Fruit fly (Drosophila melanogaster) whole organism, embryonic: Measurements from ENCODE around the gene CG13138.

ENCODE experiments used
- Asciz ChIP-seq: fragments of 200-800 bp; sonication (Bioruptor generic); optimal IDR thresholded peaks from 2 replicates; lab custom pipeline; 2017; ENCODE audit warnings: missing biosample characterization, mild to moderate bottlenecking, missing genetic modification characterization, missing genetic modification reagents
- CG10431 ChIP-seq: fragments of 200-800 bp; sonication (Bioruptor generic); optimal IDR thresholded peaks from 3 replicates; lab custom pipeline; 2018; ENCODE audit warnings: missing biosample characterization, mild to moderate bottlenecking, missing genetic modification characterization
- CG11398 ChIP-seq: fragments of 200-800 bp; sonication (Bioruptor generic); optimal IDR thresholded peaks from 2 replicates; lab custom pipeline; 2016; ENCODE audit warnings: missing biosample characterization, missing genetic modification characterization
- CG11695 ChIP-seq: fragments of 200-800 bp; sonication (Bioruptor generic); IDR thresholded peaks from 3 replicates; pipeline ENCODE4 v1.3.6; 2022; ENCODE audit warnings: missing biosample characterization, missing genetic modification characterization
- CG12391 ChIP-seq: fragments of 200-800 bp; sonication (Bioruptor generic); optimal IDR thresholded peaks from 3 replicates; lab custom pipeline; 2018; ENCODE audit warnings: missing biosample characterization, mild to moderate bottlenecking, missing genetic modification characterization, moderate library complexity
- CG13424 ChIP-seq: fragments of 200-800 bp; sonication (Bioruptor generic); optimal IDR thresholded peaks from 2 replicates; lab custom pipeline; 2019; ENCODE audit warnings: missing biosample characterization, mild to moderate bottlenecking, missing genetic modification characterization, moderate library complexity
- CG14441 ChIP-seq: fragments of 200-800 bp; sonication (Bioruptor generic); IDR thresholded peaks from 2 replicates; pipeline ENCODE4 v1.3.6; 2022; ENCODE audit warnings: missing biosample characterization, missing genetic modification characterization
- CG15601 ChIP-seq: fragments of 200-800 bp; sonication (Bioruptor generic); optimal IDR thresholded peaks from 3 replicates; lab custom pipeline; 2019; ENCODE audit warnings: missing biosample characterization, mild to moderate bottlenecking, missing genetic modification characterization, moderate library complexity
- CG1602 ChIP-seq: fragments of 200-800 bp; sonication (Bioruptor generic); optimal IDR thresholded peaks from 3 replicates; lab custom pipeline; 2016; ENCODE audit warnings: missing biosample characterization, missing genetic modification characterization
- CG3065 ChIP-seq: fragments of 200-800 bp; sonication (Bioruptor generic); optimal IDR thresholded peaks from 2 replicates; lab custom pipeline; 2016; ENCODE audit warnings: missing biosample characterization, missing genetic modification characterization
- CG31388 ChIP-seq: fragments of 200-800 bp; sonication (Bioruptor generic); optimal IDR thresholded peaks from 2 replicates; lab custom pipeline; 2016; ENCODE audit warnings: missing biosample characterization, missing genetic modification characterization
- CG32532 ChIP-seq: fragments of 200-800 bp; sonication (Bioruptor generic); IDR thresholded peaks from 2 replicates; pipeline ENCODE4 v1.3.6; 2022; ENCODE audit warnings: missing biosample characterization, missing genetic modification characterization
- CG3995 ChIP-seq: fragments of 200-800 bp; sonication (Bioruptor generic); optimal IDR thresholded peaks from 3 replicates; lab custom pipeline; 2016; ENCODE audit warnings: missing biosample characterization, missing genetic modification characterization
- CG4617 ChIP-seq: fragments of 200-800 bp; sonication (Bioruptor generic); optimal IDR thresholded peaks from 3 replicates; lab custom pipeline; 2016; ENCODE audit warnings: missing biosample characterization, missing genetic modification characterization, borderline replicate concordance
- CG4854 ChIP-seq: fragments of 200-800 bp; sonication (Bioruptor generic); optimal IDR thresholded peaks from 2 replicates; lab custom pipeline; 2016; ENCODE audit warnings: missing biosample characterization, missing genetic modification characterization, inconsistent platforms
- CG5245 ChIP-seq: fragments of 200-800 bp; sonication (Bioruptor generic); optimal IDR thresholded peaks from 3 replicates; lab custom pipeline; 2016; ENCODE audit warnings: missing biosample characterization, missing genetic modification characterization
- CG5953 ChIP-seq: fragments of 200-800 bp; sonication (Bioruptor generic); IDR thresholded peaks from 2 replicates; pipeline ENCODE4 v1.3.6; 2022; ENCODE audit warnings: missing biosample characterization, missing genetic modification characterization
- CG6254 ChIP-seq: fragments of 200-800 bp; sonication (Bioruptor generic); optimal IDR thresholded peaks from 3 replicates; lab custom pipeline; 2017; ENCODE audit warnings: mild to moderate bottlenecking, missing biosample characterization, missing genetic modification reagents, missing genetic modification characterization
- CG6791 ChIP-seq: fragments of 200-800 bp; sonication (Bioruptor generic); IDR thresholded peaks from 3 replicates; pipeline ENCODE4 v1.3.6; 2022; ENCODE audit warnings: missing biosample characterization, missing genetic modification characterization; ENCODE audit not compliant: partially characterized antibody
- CG7271 ChIP-seq: fragments of 200-800 bp; sonication (Bioruptor generic); optimal IDR thresholded peaks from 2 replicates; lab custom pipeline; 2018; ENCODE audit warnings: missing biosample characterization, mild to moderate bottlenecking, missing genetic modification characterization, moderate library complexity
- CG7839 ChIP-seq: fragments of 200-800 bp; sonication (Bioruptor generic); optimal IDR thresholded peaks from 3 replicates; lab custom pipeline; 2018; ENCODE audit warnings: missing biosample characterization, mild to moderate bottlenecking, missing genetic modification characterization, moderate library complexity
- Chrac-16 ChIP-seq: fragments of 200-800 bp; sonication (Bioruptor generic); optimal IDR thresholded peaks from 3 replicates; lab custom pipeline; 2016; ENCODE audit warnings: missing biosample characterization, missing genetic modification characterization
- D19B ChIP-seq: fragments of 200-800 bp; sonication (Bioruptor generic); optimal IDR thresholded peaks from 2 replicates; lab custom pipeline; 2017; ENCODE audit warnings: missing biosample characterization, mild to moderate bottlenecking, missing genetic modification characterization
- Dfd ChIP-seq, 2 experiments: fragments of >200 bp; optimal IDR thresholded peaks; 2 replicates each; lab custom pipeline; 2017; ENCODE audit warnings: missing biosample characterization in 2 of 2, missing genetic modification characterization in 2 of 2
- E2f2 ChIP-seq: fragments of 200-800 bp; sonication (Bioruptor generic); IDR thresholded peaks from 2 replicates; pipeline ENCODE4 v1.3.6; 2022; ENCODE audit warnings: missing biosample characterization, missing genetic modification characterization
- ERR ChIP-seq: fragments of 200-800 bp; sonication (Bioruptor generic); optimal IDR thresholded peaks from 2 replicates; lab custom pipeline; 2016; ENCODE audit warnings: missing biosample characterization, missing genetic modification characterization
- Ets97D ChIP-seq: fragments of 200-800 bp; sonication (Bioruptor generic); optimal IDR thresholded peaks from 3 replicates; lab custom pipeline; 2016; ENCODE audit warnings: missing biosample characterization, missing genetic modification characterization
- HHEX ChIP-seq: fragments of 200-800 bp; sonication (Bioruptor generic); optimal IDR thresholded peaks from 3 replicates; lab custom pipeline; 2017; ENCODE audit warnings: missing biosample characterization, mild to moderate bottlenecking, missing genetic modification characterization, missing genetic modification reagents
- HLH54F ChIP-seq: fragments of 200-800 bp; sonication (Bioruptor generic); optimal IDR thresholded peaks from 3 replicates; lab custom pipeline; 2016; ENCODE audit warnings: missing biosample characterization, missing genetic modification characterization
- Kr ChIP-seq: fragments of 200-800 bp; sonication (Bioruptor generic); optimal IDR thresholded peaks from 2 replicates; lab custom pipeline; 2017; ENCODE audit warnings: missing biosample characterization, mild to moderate bottlenecking, missing genetic modification characterization
- MBD-R2 ChIP-seq: fragments of 200-800 bp; sonication (Bioruptor generic); IDR thresholded peaks from 2 replicates; pipeline ENCODE4 v1.3.6; 2022; ENCODE audit warnings: missing biosample characterization, missing genetic modification characterization
- Med ChIP-seq: fragments of 200-800 bp; sonication (Bioruptor generic); peaks from one replicate; lab custom pipeline; 2016; ENCODE audit warnings: missing biosample characterization, missing genetic modification characterization, mild to moderate bottlenecking, inconsistent platforms, moderate library complexity
- Oli ChIP-seq: fragments of 200-800 bp; sonication (Bioruptor generic); optimal IDR thresholded peaks from 2 replicates; lab custom pipeline; 2018; ENCODE audit warnings: missing biosample characterization, mild to moderate bottlenecking, missing genetic modification characterization, moderate library complexity
- Scr ChIP-seq: fragments of 200-800 bp; sonication (Bioruptor generic); IDR thresholded peaks from 2 replicates; pipeline ENCODE4 v1.3.6; 2022; ENCODE audit warnings: missing biosample characterization, missing genetic modification characterization; ENCODE audit not compliant: partially characterized antibody
- Vsx1 ChIP-seq: fragments of 200-800 bp; sonication (Bioruptor generic); optimal IDR thresholded peaks from 2 replicates; lab custom pipeline; 2017; ENCODE audit warnings: missing biosample characterization, mild to moderate bottlenecking, missing genetic modification characterization, missing genetic modification reagents
- Xbp1 ChIP-seq: fragments of 200-800 bp; sonication (Bioruptor generic); optimal IDR thresholded peaks from 3 replicates; lab custom pipeline; 2016; ENCODE audit warnings: missing biosample characterization, mild to moderate bottlenecking, missing genetic modification characterization
- az2 ChIP-seq: fragments of 200-800 bp; sonication (Bioruptor generic); optimal IDR thresholded peaks from 3 replicates; lab custom pipeline; 2016; ENCODE audit warnings: missing biosample characterization, missing genetic modification characterization
- disco-r ChIP-seq: fragments of 200-800 bp; sonication (Bioruptor generic); optimal IDR thresholded peaks from 2 replicates; lab custom pipeline; 2016; ENCODE audit warnings: missing biosample characterization, missing genetic modification characterization
- hkb ChIP-seq, 2 experiments: fragments of 200-800 bp in 1 of 2; fragments of >200 bp in 1 of 2; sonication (Bioruptor generic) in 1 of 2; IDR thresholded peaks in 1 of 2; optimal IDR thresholded peaks in 1 of 2; 2 replicates each; pipeline versions ENCODE4 v1.3.6 to Lab custom; 2017 to 2022; ENCODE audit warnings: missing biosample characterization in 1 of 2, missing genetic modification characterization in 1 of 2
- klu ChIP-seq: fragments of 200-800 bp; sonication (Bioruptor generic); IDR thresholded peaks from 2 replicates; pipeline ENCODE4 v1.3.6; 2022; ENCODE audit warnings: missing biosample characterization, missing genetic modification characterization
- lola ChIP-seq, 3 experiments: fragments of >200 bp in 2 of 3; fragments of 200-800 bp in 1 of 3; sonication (Bioruptor generic) in 1 of 3; optimal IDR thresholded peaks; 2 replicates each; lab custom pipeline; 2017 to 2019; ENCODE audit warnings: missing biosample characterization in 3 of 3, missing genetic modification characterization in 3 of 3, mild to moderate bottlenecking in 1 of 3, moderate library complexity in 1 of 3
- mirr ChIP-seq: fragments of 200-800 bp; sonication (Bioruptor generic); optimal IDR thresholded peaks from 3 replicates; lab custom pipeline; 2018; ENCODE audit warnings: missing biosample characterization, mild to moderate bottlenecking, missing genetic modification characterization
- nmo ChIP-seq: fragments of 200-800 bp; sonication (Bioruptor generic); optimal IDR thresholded peaks from 2 replicates; lab custom pipeline; 2018; ENCODE audit warnings: missing biosample characterization, mild to moderate bottlenecking, missing genetic modification characterization, moderate library complexity
- nom ChIP-seq: fragments of 200-800 bp; sonication (Bioruptor generic); optimal IDR thresholded peaks from 2 replicates; lab custom pipeline; 2017; ENCODE audit warnings: missing biosample characterization, missing genetic modification characterization, mild to moderate bottlenecking, moderate library complexity, missing genetic modification reagents
- peb ChIP-seq: fragments of 200-800 bp; sonication (Bioruptor generic); IDR thresholded peaks from 2 replicates; pipeline ENCODE4 v1.3.6; 2022; ENCODE audit warnings: missing biosample characterization, missing genetic modification characterization
- pnt ChIP-seq: fragments of 200-800 bp; sonication (Bioruptor generic); optimal IDR thresholded peaks from 3 replicates; lab custom pipeline; 2016; ENCODE audit warnings: missing biosample characterization, missing genetic modification characterization
- slbo ChIP-seq: fragments of 200-800 bp; sonication (Bioruptor generic); IDR thresholded peaks from 2 replicates; pipeline ENCODE4 v1.3.6; 2022; ENCODE audit warnings: missing biosample characterization, missing genetic modification characterization
- sob ChIP-seq: fragments of 200-800 bp; sonication (Bioruptor generic); IDR thresholded peaks from 2 replicates; pipeline ENCODE4 v1.3.6; 2022; ENCODE audit warnings: missing biosample characterization, missing genetic modification characterization
- vfl ChIP-seq: fragments of 200-800 bp; sonication (Bioruptor generic); optimal IDR thresholded peaks from 2 replicates; lab custom pipeline; 2016; ENCODE audit warnings: missing biosample characterization, missing genetic modification characterization
- wor ChIP-seq: fragments of 200-800 bp; sonication (Bioruptor generic); IDR thresholded peaks from 2 replicates; pipeline ENCODE4 v1.3.6; 2022; ENCODE audit warnings: missing biosample characterization, missing genetic modification characterization

Gene CG13138

DNA sequence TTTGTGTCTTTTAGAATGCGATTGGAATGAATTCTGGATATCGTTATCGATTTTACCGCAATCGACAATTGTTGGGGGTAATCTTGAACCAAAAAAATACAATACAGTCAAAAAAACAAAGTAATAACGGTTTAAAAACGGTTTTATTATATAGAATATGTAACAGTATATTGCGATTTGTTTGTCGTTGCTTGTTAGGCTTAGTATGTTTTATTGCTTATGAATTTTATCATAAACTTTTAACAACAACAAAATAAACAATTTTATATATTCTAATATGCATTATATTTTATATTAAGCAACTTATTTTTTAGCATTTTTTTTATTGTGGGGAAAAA lies 2.0 kb downstream of the CG13138 start, which contains the start of gene CYLD (continued):
- no peak; the same call in 1 of the 2 replicates for TF ChIP-seq Scr (GFP tag; lab: Robert Waterston, UW)
- TF ChIP-seq nom (GFP tag; lab: Kevin White, UChicago) = peak; percentile 26
- TF ChIP-seq wor (GFP tag; lab: Robert Waterston, UW) = peak; percentile 30; the same call in 1 of the 2 replicates
- TF ChIP-seq Med (GFP tag; lab: Kevin White, UChicago) = peak; percentile 83
- no peak for TF ChIP-seq CG11398 (GFP tag; lab: Kevin White, UChicago)
- TF ChIP-seq CG14441 (GFP tag; lab: Robert Waterston, UW) = 0 out of 2 replicates have a peak, but pooled peaks have one; percentile 39
- TF ChIP-seq CG6254 (GFP tag; lab: Kevin White, UChicago) = peak; percentile 21
- peak; percentile 75 for TF ChIP-seq CG11695 (GFP tag; lab: Robert Waterston, UW)
- TF ChIP-seq peb (GFP tag; lab: Robert Waterston, UW) = no peak
- peak; percentile 71 for TF ChIP-seq nmo
- peak; percentile 15 for TF ChIP-seq Vsx1 (GFP tag; lab: Kevin White, UChicago)
- peak; percentile 13 for TF ChIP-seq CG10431 (GFP tag; lab: Kevin White, UChicago)
- no peak for TF ChIP-seq ERR (GFP tag; lab: Kevin White, UChicago)
- TF ChIP-seq klu = no peak
- peak; percentile 66; the same call in 1 of the 2 replicates for TF ChIP-seq sob
- peak; percentile 44 for TF ChIP-seq CG7271 (tag; lab: Kevin White, UChicago)
- peak; percentile 77 for TF ChIP-seq Xbp1 (GFP tag; lab: Kevin White, UChicago)
- TF ChIP-seq Dfd (GFP tag; optimal IDR thresholded peaks at IDR 0.05; lab: Kevin White, UChicago) = no peak
- no peak for TF ChIP-seq CG3995 (GFP tag; lab: Kevin White, UChicago)
- TF ChIP-seq CG5953 = no peak
- TF ChIP-seq E2f2 (GFP tag; lab: Robert Waterston, UW) = peak; percentile 65
- TF ChIP-seq CG4617 = peak; percentile 33
- TF ChIP-seq HHEX (GFP tag; lab: Kevin White, UChicago) = peak; percentile 33
- TF ChIP-seq pnt (GFP tag; lab: Kevin White, UChicago) = peak; percentile 2
- TF ChIP-seq Oli (tag; lab: Kevin White, UChicago) = peak; percentile 59
- peak; percentile 77 for TF ChIP-seq slbo
- TF ChIP-seq CG4854 (GFP tag; lab: Kevin White, UChicago) = no peak
- TF ChIP-seq lola (GFP tag; optimal IDR thresholded peaks at IDR 0.05; lab: Kevin White, UChicago) = peak in 1 of 3 experiments; percentile 56
- TF ChIP-seq vfl (GFP tag; lab: Kevin White, UChicago) = no peak
- TF ChIP-seq az2 (GFP tag; lab: Kevin White, UChicago) = peak; percentile 77
- TF ChIP-seq Asciz (GFP tag; lab: Kevin White, UChicago) = peak; percentile 46
- no peak for TF ChIP-seq HLH54F (GFP tag; lab: Kevin White, UChicago)
- peak; percentile 70 for TF ChIP-seq CG15601 (tag; lab: Kevin White, UChicago)
- peak; percentile 19 for TF ChIP-seq CG31388
- peak; percentile 25 for TF ChIP-seq Ets97D
- no peak for TF ChIP-seq hkb (optimal IDR thresholded peaks at IDR 0.05; lab: Kevin White, UChicago)
- TF ChIP-seq hkb (GFP tag; IDR thresholded peaks at IDR 0.05; lab: Robert Waterston, UW) = peak; percentile 85
- no peak for TF ChIP-seq disco-r (GFP tag; lab: Kevin White, UChicago)
- TF ChIP-seq Kr (GFP tag; lab: Kevin White, UChicago) = no peak
- no peak for TF ChIP-seq mirr (GFP tag; lab: Kevin White, UChicago)
- no peak for TF ChIP-seq CG6791 (GFP tag; lab: Robert Waterston, UW)
- TF ChIP-seq D19B (GFP tag; lab: Kevin White, UChicago) = no peak
- peak; percentile 59 for TF ChIP-seq CG1602 (GFP tag; lab: Kevin White, UChicago)
- TF ChIP-seq MBD-R2 (GFP tag; lab: Robert Waterston, UW) = peak; percentile 56
- peak; percentile 87 for TF ChIP-seq CG12391 (tag; lab: Kevin White, UChicago)
- TF ChIP-seq CG13424 (tag; lab: Kevin White, UChicago) = peak; percentile 79
- TF ChIP-seq CG32532 (GFP tag; lab: Robert Waterston, UW) = peak; percentile 84; the same call in 1 of the 2 replicates
- TF ChIP-seq CG3065 (GFP tag; lab: Kevin White, UChicago) = peak; percentile 47
- TF ChIP-seq CG5245 (GFP tag; lab: Kevin White, UChicago) = peak; percentile 44
- peak; percentile 80 for TF ChIP-seq CG7839 (tag; lab: Kevin White, UChicago)
- TF ChIP-seq Chrac-16 (GFP tag; lab: Kevin White, UChicago) = peak; percentile 60
